Fruit fly (Drosophila melanogaster): ENCODE measurements around the gene CG3792.

CG3792 gene

DNA sequence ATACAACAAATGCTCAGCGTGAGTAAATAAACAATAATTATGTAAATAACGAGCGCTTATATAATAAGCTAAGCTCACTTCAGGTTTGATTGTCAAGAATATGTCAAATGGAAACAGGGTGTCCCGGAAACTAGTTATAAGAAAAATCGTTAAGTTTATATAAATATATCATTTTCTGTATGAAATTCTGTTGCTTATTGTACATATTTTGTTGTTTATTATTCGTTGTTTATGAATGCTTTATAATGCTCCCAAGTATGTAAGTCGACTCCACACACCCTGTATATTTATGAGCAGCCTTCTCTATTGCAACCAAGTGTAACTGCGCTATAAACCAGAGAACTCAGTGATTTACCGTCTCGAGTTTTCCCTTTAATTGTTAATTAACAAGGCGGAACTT, 46.6 kb upstream of the CG3792 start (continued):
- peak; percentile 44 for TF ChIP-seq Drgx (GFP tag; IDR thresholded peaks at IDR 0.05)
- no peak for TF ChIP-seq CG34422 (GFP tag; IDR thresholded peaks at IDR 0.05)
- no peak for TF ChIP-seq CG12942 (GFP tag; optimal IDR thresholded peaks at IDR 0.05)
- no peak for TF ChIP-seq Nf-YA (GFP tag; IDR thresholded peaks at IDR 0.05)
- TF ChIP-seq CG13424 (tag; optimal IDR thresholded peaks at IDR 0.05): peak; percentile 26
- TF ChIP-seq wdn (GFP tag; IDR thresholded peaks at IDR 0.05): no peak
- peak; percentile 83 for TF ChIP-seq sens (GFP tag)
- TF ChIP-seq Taf1 (GFP tag; IDR thresholded peaks at IDR 0.05): no peak
- TF ChIP-seq CG3281 (GFP tag; optimal IDR thresholded peaks at IDR 0.05): peak; percentile 28
- TF ChIP-seq otp (GFP tag; IDR thresholded peaks at IDR 0.05): no peak
- TF ChIP-seq ato (GFP tag; IDR thresholded peaks at IDR 0.05; ENCODE audit: partially characterized antibody): no peak
- TF ChIP-seq Awh (GFP tag; IDR thresholded peaks at IDR 0.05): no peak
- no peak for TF ChIP-seq CG9215 (GFP tag; IDR thresholded peaks at IDR 0.05)
- TF ChIP-seq CG14667 (GFP tag; IDR thresholded peaks at IDR 0.05): 0 out of 2 replicates have a peak, but pooled peaks have one; percentile 3
- no peak for TF ChIP-seq repo (GFP tag; optimal IDR thresholded peaks at IDR 0.05)
- TF ChIP-seq CG10366 (GFP tag; IDR thresholded peaks at IDR 0.05): 0 out of 2 replicates have a peak, but pooled peaks have one; percentile 8
- no peak for TF ChIP-seq hkb (optimal IDR thresholded peaks at IDR 0.05)
- 0 out of 2 replicates have a peak, but pooled peaks have one; percentile 13 for TF ChIP-seq hkb (GFP tag; IDR thresholded peaks at IDR 0.05)
- TF ChIP-seq CG11247 (GFP tag; IDR thresholded peaks at IDR 0.05): no peak
- TF ChIP-seq Elba2 (GFP tag; optimal IDR thresholded peaks at IDR 0.05): no peak
- 0 out of 3 replicates have a peak, but pooled peaks have one; percentile 13 for TF ChIP-seq CG11695 (GFP tag; IDR thresholded peaks at IDR 0.05)
- peak; percentile 20 for TF ChIP-seq CG15269 (tag; optimal IDR thresholded peaks at IDR 0.05)
- peak; percentile 14 for TF ChIP-seq Fer3 (tag; optimal IDR thresholded peaks at IDR 0.05)
- no peak for TF ChIP-seq CG10209 (GFP tag; optimal IDR thresholded peaks at IDR 0.05)
- TF ChIP-seq lov (optimal IDR thresholded peaks at IDR 0.05): no peak
- TF ChIP-seq lov (GFP tag; IDR thresholded peaks at IDR 0.05): no peak
- no peak for TF ChIP-seq gce (GFP tag; IDR thresholded peaks at IDR 0.05)
- no peak for TF ChIP-seq Dref (GFP tag; IDR thresholded peaks at IDR 0.05)
- peak; percentile 14 for TF ChIP-seq grau (tag; optimal IDR thresholded peaks at IDR 0.05)
- 0 out of 3 replicates have a peak, but pooled peaks have one; percentile 10 for TF ChIP-seq CG14050 (GFP tag; IDR thresholded peaks at IDR 0.05)
- TF ChIP-seq NC2α (GFP tag; optimal IDR thresholded peaks at IDR 0.05): no peak
- peak; percentile 15; the same call in 1 of the 2 replicates for TF ChIP-seq E2f1 (GFP tag; IDR thresholded peaks at IDR 0.05)
- TF ChIP-seq pan (optimal IDR thresholded peaks at IDR 0.05): no peak
- peak in 1 of 2 experiments; percentile 21 for TF ChIP-seq pan (GFP tag; optimal IDR thresholded peaks at IDR 0.05 in 1 of 2, IDR thresholded peaks at IDR 0.05 in 1 of 2)
- peak; percentile 49 for TF ChIP-seq gem (tag; optimal IDR thresholded peaks at IDR 0.05)
- TF ChIP-seq Pdp1 (GFP tag; optimal IDR thresholded peaks at IDR 0.05): peak in 1 of 2 experiments; percentile 73
- TF ChIP-seq pros (GFP tag; optimal IDR thresholded peaks at IDR 0.05): no peak
- peak; percentile 5 for TF ChIP-seq Sox102F (GFP tag; optimal IDR thresholded peaks at IDR 0.05)
- TF ChIP-seq nmo (GFP tag; optimal IDR thresholded peaks at IDR 0.05): no peak
- peak; percentile 37 for TF ChIP-seq CG2678 (tag; optimal IDR thresholded peaks at IDR 0.05)

DNA sequence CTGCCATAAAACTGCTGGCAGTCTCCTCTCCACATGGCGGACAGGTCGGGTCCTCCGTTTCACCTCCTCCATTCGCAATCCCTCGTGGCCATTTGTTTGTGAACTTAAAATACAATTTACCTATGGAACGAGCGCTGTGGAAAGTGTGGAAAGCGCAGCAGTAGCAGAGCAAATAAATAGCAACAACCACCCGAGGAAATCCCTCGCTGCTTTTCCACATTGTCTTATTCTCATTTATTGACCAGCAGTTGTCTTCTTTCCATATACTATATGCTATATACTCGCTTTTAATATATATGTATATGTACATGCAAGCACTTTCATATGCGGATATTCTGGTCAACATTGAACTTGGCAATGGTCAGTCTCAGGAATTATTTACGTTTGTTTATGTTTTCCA, 44.8 kb upstream of the CG3792 start, which contains the start of gene hoe1:
Gene hoe1 (minus strand): TSS at position 101 of the 400 bp plus-strand sequence.
- TF ChIP-seq tll (GFP tag; optimal IDR thresholded peaks at IDR 0.05) (no peak), CG14441 (GFP tag; IDR thresholded peaks at IDR 0.05) (no peak), vvl (GFP tag; IDR thresholded peaks at IDR 0.05) (no peak), CG17802 (tag; optimal IDR thresholded peaks at IDR 0.05) (no peak), Aef1 (GFP tag; IDR thresholded peaks at IDR 0.05) (no peak), Xbp1 (GFP tag; optimal IDR thresholded peaks at IDR 0.05) (no peak), gsb (GFP tag; IDR thresholded peaks at IDR 0.05) (no peak), mld (GFP tag; IDR thresholded peaks at IDR 0.05; ENCODE audit: partially characterized antibody) (no peak), NC2α (GFP tag; optimal IDR thresholded peaks at IDR 0.05) (no peak), CG15514 (GFP tag; optimal IDR thresholded peaks at IDR 0.05) (no peak), jigr1 (GFP tag; IDR thresholded peaks at IDR 0.05) (no peak), unpg (GFP tag; optimal IDR thresholded peaks at IDR 0.05) (no peak), croc (GFP tag; conservative IDR thresholded peaks at IDR 0.05) (no peak), ATbp (GFP tag; optimal IDR thresholded peaks at IDR 0.05) (no peak), CG2678 (tag; optimal IDR thresholded peaks at IDR 0.05) (no peak), CG15696 (tag; optimal IDR thresholded peaks at IDR 0.05) (no peak)
